Fruit fly (Drosophila melanogaster): Measurements from ENCODE around the gene Or2a.

The Or2a gene

dm6 chrX:2262511-2262910 is 16.5 kb downstream of the Or2a start, which contains the start of the genes temp and CG3071 (continued):
- no peak for TF ChIP-seq Hmx (GFP tag; optimal IDR thresholded peaks at IDR 0.05)
- peak; percentile 51 for TF ChIP-seq trem (tag; optimal IDR thresholded peaks at IDR 0.05)
- peak; percentile 51 to 56 for TF ChIP-seq Pdp1 (GFP tag; optimal IDR thresholded peaks at IDR 0.05)
- TF ChIP-seq Taf1 (GFP tag; IDR thresholded peaks at IDR 0.05) = peak; percentile 20; the same call in 1 of the 2 replicates
- TF ChIP-seq sqz (GFP tag; optimal IDR thresholded peaks at IDR 0.05) = peak; percentile 37
- peak; percentile 48 for TF ChIP-seq slou (GFP tag; optimal IDR thresholded peaks at IDR 0.05)
- peak; percentile 71 for TF ChIP-seq CG9932 (GFP tag; IDR thresholded peaks at IDR 0.05)
- no peak for TF ChIP-seq CG6765 (GFP tag; optimal IDR thresholded peaks at IDR 0.05)
- TF ChIP-seq ash1 (GFP tag; optimal IDR thresholded peaks at IDR 0.05) = no peak
- no peak for TF ChIP-seq so (GFP tag; IDR thresholded peaks at IDR 0.05)
- TF ChIP-seq Eip74EF (GFP tag; optimal IDR thresholded peaks at IDR 0.05) = no peak
- TF ChIP-seq btn (GFP tag; optimal IDR thresholded peaks at IDR 0.05) = no peak
- TF ChIP-seq zf30C (GFP tag; optimal IDR thresholded peaks at IDR 0.05) = no peak
- TF ChIP-seq CG15073 (GFP tag; optimal IDR thresholded peaks at IDR 0.05) = no peak
- TF ChIP-seq lab (GFP tag; optimal IDR thresholded peaks at IDR 0.05) = peak; percentile 73
- no peak for TF ChIP-seq CG6175 (GFP tag; IDR thresholded peaks at IDR 0.05)
- no peak for TF ChIP-seq tup (GFP tag; optimal IDR thresholded peaks at IDR 0.05)
- peak; percentile 47 for TF ChIP-seq tx (GFP tag; optimal IDR thresholded peaks at IDR 0.05)
- peak; percentile 96 for TF ChIP-seq Tbp (GFP tag; optimal IDR thresholded peaks at IDR 0.05)
- peak; percentile 95 for TF ChIP-seq sens (GFP tag)
- TF ChIP-seq Sry-δ (GFP tag; optimal IDR thresholded peaks at IDR 0.05) = peak; percentile 44
- peak; percentile 8 for TF ChIP-seq CG3065 (GFP tag; optimal IDR thresholded peaks at IDR 0.05)
- peak; percentile 54 for TF ChIP-seq dmrt11E (tag; optimal IDR thresholded peaks at IDR 0.05)
- no peak; the same call in 2 of the 3 replicates for TF ChIP-seq ci (GFP tag; IDR thresholded peaks at IDR 0.05)
- peak; percentile 52; the same call in 1 of the 2 replicates for TF ChIP-seq Xrp1 (GFP tag; IDR thresholded peaks at IDR 0.05)
- TF ChIP-seq Rfx (GFP tag; IDR thresholded peaks at IDR 0.05) = peak; percentile 66; the same call in 1 of the 2 replicates
- no peak for TF ChIP-seq MTF-1 (GFP tag; optimal IDR thresholded peaks at IDR 0.05; ENCODE audit: borderline replicate concordance)
- peak; percentile 61 for TF ChIP-seq CG15269 (tag; optimal IDR thresholded peaks at IDR 0.05)
- TF ChIP-seq oc (tag; optimal IDR thresholded peaks at IDR 0.05) = peak; percentile 49
- TF ChIP-seq CG9727 (GFP tag; optimal IDR thresholded peaks at IDR 0.05) = peak; percentile 74
- peak; percentile 36 for TF ChIP-seq CG11723 (GFP tag; optimal IDR thresholded peaks at IDR 0.05)
- no peak for TF ChIP-seq Hr78 (GFP tag; optimal IDR thresholded peaks at IDR 0.05)
- TF ChIP-seq phol (tag; optimal IDR thresholded peaks at IDR 0.05) = peak; percentile 72
- TF ChIP-seq zen2 (GFP tag; IDR thresholded peaks at IDR 0.05; ENCODE audit: partially characterized antibody) = no peak
- peak; percentile 42 for TF ChIP-seq CG10209 (GFP tag; optimal IDR thresholded peaks at IDR 0.05)
- TF ChIP-seq stc (GFP tag; IDR thresholded peaks at IDR 0.05) = no peak
- TF ChIP-seq CG30403 (GFP tag; optimal IDR thresholded peaks at IDR 0.05) = peak; percentile 88
- TF ChIP-seq CG10147 (GFP tag; optimal IDR thresholded peaks at IDR 0.05) = peak; percentile 71
- peak; percentile 65 for TF ChIP-seq CG12155 (GFP tag; optimal IDR thresholded peaks at IDR 0.05)
- TF ChIP-seq Nf-YC (tag; optimal IDR thresholded peaks at IDR 0.05) = peak; percentile 69
- TF ChIP-seq CG4730 (GFP tag; IDR thresholded peaks at IDR 0.05) = no peak
- TF ChIP-seq psq (GFP tag; optimal IDR thresholded peaks at IDR 0.05) = peak; percentile 10
- 0 out of 3 replicates have a peak, but pooled peaks have one; percentile 25 for TF ChIP-seq CG16813 (GFP tag; IDR thresholded peaks at IDR 0.05; ENCODE audit: partially characterized antibody)
- TF ChIP-seq CG18476 (GFP tag; optimal IDR thresholded peaks at IDR 0.05) = peak; percentile 17
- TF ChIP-seq crc (GFP tag; optimal IDR thresholded peaks at IDR 0.05) = peak; percentile 23
- TF ChIP-seq CG12236 (GFP tag; optimal IDR thresholded peaks at IDR 0.05) = no peak
- peak; percentile 60 to 62 for TF ChIP-seq Hr51 (GFP tag; optimal IDR thresholded peaks at IDR 0.05)
- peak; percentile 33 for TF ChIP-seq fd96Cb (tag; optimal IDR thresholded peaks at IDR 0.05)
- peak; percentile 68 for TF ChIP-seq CG15696 (tag; optimal IDR thresholded peaks at IDR 0.05)
- peak; percentile 42 for TF ChIP-seq gro (GFP tag; optimal IDR thresholded peaks at IDR 0.05)
